Worm (Caenorhabditis elegans): ENCODE data around the gene dyf-19.

- no peak for TF ChIP-seq unc-39 (tag; optimal IDR thresholded peaks at IDR 0.05)
- TF ChIP-seq unc-62 (GFP tag; optimal IDR thresholded peaks at IDR 0.05) = no peak
- no peak for TF ChIP-seq nhr-12 (tag; optimal IDR thresholded peaks at IDR 0.05)
- TF ChIP-seq nhr-237 (tag; optimal IDR thresholded peaks at IDR 0.05) = no peak
- no peak for TF ChIP-seq mab-5 (tag; optimal IDR thresholded peaks at IDR 0.05)
- no peak for TF ChIP-seq blmp-1 (tag; optimal IDR thresholded peaks at IDR 0.05)
- TF ChIP-seq lin-13 (tag; optimal IDR thresholded peaks at IDR 0.05) = no peak
- no peak for TF ChIP-seq flh-1 (GFP tag; optimal IDR thresholded peaks at IDR 0.05)
- no peak for TF ChIP-seq tbx-8 (GFP tag; optimal IDR thresholded peaks at IDR 0.05)
- no peak for TF ChIP-seq lsy-2 (tag; optimal IDR thresholded peaks at IDR 0.05)
- no peak for TF ChIP-seq nhr-76 (tag; optimal IDR thresholded peaks at IDR 0.05)
- TF ChIP-seq snpc-4 (tag; optimal IDR thresholded peaks at IDR 0.05) = no peak
Measured at ce11 chrV:19608665-19609064, 16.2 kb upstream of the dyf-19 start.

Data from whole organism, mixed stage, embryonic.